Worm (Caenorhabditis elegans) whole organism, young adult: Measurements from ENCODE around the gene mrps-23.

Experiments
- B0035.1 ChIP-seq: sonication (generic microtip); optimal IDR thresholded peaks from 2 replicates; lab custom pipeline; 2016; ENCODE audit warnings: missing genetic modification characterization, mild to moderate bottlenecking, missing compliant biosample characterization, missing genotype, missing genetic modification reagents
- B0336.3 ChIP-seq: fragments of 200-800 bp; sonication (Bioruptor generic); IDR thresholded peaks from 2 replicates; pipeline ENCODE4 v1.3.6; 2022; ENCODE audit warnings: missing genetic modification characterization, missing compliant biosample characterization
- C17E4.6 ChIP-seq: fragments of 200-800 bp; sonication (Bioruptor generic); IDR thresholded peaks from 2 replicates; pipeline ENCODE4 v1.3.6; 2022; ENCODE audit warnings: missing genetic modification reagents, missing genetic modification characterization, missing compliant biosample characterization
- F22D6.2 ChIP-seq: sonication (generic microtip); optimal IDR thresholded peaks from 2 replicates; lab custom pipeline; 2016; ENCODE audit warnings: mild to moderate bottlenecking, missing genetic modification characterization, missing compliant biosample characterization
- F23B12.7 ChIP-seq: sonication (generic microtip); optimal IDR thresholded peaks from 2 replicates; lab custom pipeline; 2017; ENCODE audit warnings: missing genetic modification characterization, mild to moderate bottlenecking, missing compliant biosample characterization, antibody characterized with exemption, moderate library complexity; ENCODE audit not compliant: insufficient read depth
- F57A8.1 ChIP-seq: fragments of 200-800 bp; sonication (Bioruptor generic); optimal IDR thresholded peaks from 2 replicates; lab custom pipeline; 2018; ENCODE audit warnings: mild to moderate bottlenecking, missing genetic modification characterization, moderate library complexity, missing compliant biosample characterization
- T07F8.4 ChIP-seq: sonication (generic microtip); optimal IDR thresholded peaks from 2 replicates; lab custom pipeline; 2016; ENCODE audit warnings: mild to moderate bottlenecking, missing genetic modification characterization, moderate library complexity, missing compliant biosample characterization
- Y53G8AR.9 ChIP-seq: fragments of 200-800 bp; sonication (Bioruptor generic); conservative IDR thresholded peaks from 2 replicates; pipeline ENCODE4 v1.3.6; 2022; ENCODE audit warnings: missing genetic modification reagents, missing genetic modification characterization, missing compliant biosample characterization
- Y67H2A.10 ChIP-seq: fragments of 200-800 bp; sonication (Bioruptor generic); conservative IDR thresholded peaks from 2 replicates; pipeline ENCODE4 v1.3.6; 2022; ENCODE audit warnings: missing genetic modification reagents, missing genetic modification characterization, missing compliant biosample characterization
- Y79H2A.3 ChIP-seq: fragments of 200-800 bp; sonication (Bioruptor generic); conservative IDR thresholded peaks from 2 replicates; pipeline ENCODE4 v1.3.6; 2022; ENCODE audit warnings: missing genetic modification reagents, missing genetic modification characterization, missing compliant biosample characterization
- akir-1 ChIP-seq: fragments of 200-800 bp; sonication (Bioruptor generic); optimal IDR thresholded peaks from 2 replicates; lab custom pipeline; 2018; ENCODE audit warnings: mild to moderate bottlenecking, missing genetic modification characterization, moderate library complexity, missing compliant biosample characterization
- ama-1 ChIP-seq, 3 experiments: fragments of 150-350 bp in 1 of 3; sonication (generic microtip) in 2 of 3; optimal IDR thresholded peaks; 2 replicates each; lab custom pipeline; 2014 to 2018; ENCODE audit warnings: missing biosample characterization in 2 of 3, missing genetic modification characterization in 2 of 3, missing genetic modification reagents in 2 of 3
- aptf-3 ChIP-seq: fragments of 200-800 bp; sonication (Bioruptor generic); IDR thresholded peaks from 2 replicates; pipeline ENCODE4 v1.3.6; 2022; ENCODE audit warnings: missing genetic modification characterization, missing compliant biosample characterization
- attf-5 ChIP-seq: fragments of 200-800 bp; sonication (Bioruptor generic); optimal IDR thresholded peaks from 2 replicates; lab custom pipeline; 2018; ENCODE audit warnings: mild to moderate bottlenecking, missing genetic modification characterization, missing compliant biosample characterization
- attf-6 ChIP-seq: fragments of 200-800 bp; sonication (Bioruptor generic); IDR thresholded peaks from 2 replicates; pipeline ENCODE4 v1.3.6; 2022; ENCODE audit warnings: missing genetic modification reagents, missing genetic modification characterization, missing compliant biosample characterization
- ceh-27 ChIP-seq: fragments of 200-800 bp; sonication (Bioruptor generic); optimal IDR thresholded peaks from 2 replicates; lab custom pipeline; 2018; ENCODE audit warnings: mild to moderate bottlenecking, missing genetic modification characterization, moderate library complexity, missing compliant biosample characterization
- ceh-40 ChIP-seq: fragments of 200-800 bp; sonication (Bioruptor generic); IDR thresholded peaks from 2 replicates; pipeline ENCODE4 v1.3.6; 2022; ENCODE audit warnings: missing genetic modification characterization, missing compliant biosample characterization
- efl-1 ChIP-seq: fragments of 150-350 bp; optimal IDR thresholded peaks from 2 replicates; lab custom pipeline; 2014; ENCODE audit warnings: missing biosample characterization, missing genetic modification reagents, missing genetic modification characterization
- egl-18 ChIP-seq: fragments of 200-800 bp; sonication (Bioruptor generic); IDR thresholded peaks from 2 replicates; pipeline ENCODE4 v1.3.6; 2022; ENCODE audit warnings: missing genetic modification reagents, missing genetic modification characterization, missing compliant biosample characterization
- ets-4 ChIP-seq: fragments of 200-800 bp; sonication (Bioruptor generic); optimal IDR thresholded peaks from 2 replicates; lab custom pipeline; 2018; ENCODE audit warnings: mild to moderate bottlenecking, missing genetic modification characterization, missing compliant biosample characterization
- gei-17 ChIP-seq: fragments of 200-800 bp; sonication (Bioruptor generic); optimal IDR thresholded peaks from 2 replicates; lab custom pipeline; 2018; ENCODE audit warnings: mild to moderate bottlenecking, missing genetic modification characterization, missing compliant biosample characterization
- him-1 ChIP-seq: sonication (generic microtip); optimal IDR thresholded peaks from 2 replicates; lab custom pipeline; 2016; ENCODE audit warnings: missing genotype, missing genetic modification reagents, missing genetic modification characterization, missing compliant biosample characterization
- hmg-1.2 ChIP-seq: fragments of 200-800 bp; sonication (Bioruptor generic); IDR thresholded peaks from 2 replicates; pipeline ENCODE4 v1.3.6; 2022; ENCODE audit warnings: missing genetic modification reagents, missing genetic modification characterization, missing compliant biosample characterization
- hmg-20 ChIP-seq: fragments of 200-800 bp; sonication (Bioruptor generic); IDR thresholded peaks from 2 replicates; pipeline ENCODE4 v1.3.6; 2022; ENCODE audit warnings: missing genetic modification reagents, missing genetic modification characterization, missing compliant biosample characterization
- hrde-1 ChIP-seq: sonication (generic microtip); optimal IDR thresholded peaks from 2 replicates; lab custom pipeline; 2016; ENCODE audit warnings: missing genetic modification characterization, mild to moderate bottlenecking, missing compliant biosample characterization, moderate library complexity, missing genotype, missing genetic modification reagents, borderline replicate concordance
- lag-1 ChIP-seq: fragments of 200-800 bp; sonication (Bioruptor generic); IDR thresholded peaks from 2 replicates; pipeline ENCODE4 v1.3.6; 2022; ENCODE audit warnings: missing genetic modification reagents, missing genetic modification characterization, missing compliant biosample characterization
- let-607 ChIP-seq, 2 experiments: fragments of 200-800 bp in 1 of 2; sonication (Bioruptor generic) in 1 of 2; sonication (generic microtip) in 1 of 2; optimal IDR thresholded peaks; 2 replicates each; lab custom pipeline; 2016 to 2018; ENCODE audit warnings: mild to moderate bottlenecking in 2 of 2, missing compliant biosample characterization in 2 of 2, missing genetic modification characterization in 2 of 2, moderate library complexity in 2 of 2, missing genotype in 1 of 2
- lin-26 ChIP-seq: fragments of 200-800 bp; sonication (Bioruptor generic); IDR thresholded peaks from 2 replicates; pipeline ENCODE4 v1.3.6; 2022; ENCODE audit warnings: missing genetic modification reagents, missing genetic modification characterization, missing compliant biosample characterization
- lin-35 ChIP-seq, 3 experiments: fragments of 150-350 bp in 2 of 3; sonication (generic microtip) in 1 of 3; optimal IDR thresholded peaks; 2 replicates each; lab custom pipeline; 2014 to 2018; ENCODE audit warnings: missing biosample characterization in 3 of 3, missing genetic modification characterization in 3 of 3, missing genetic modification reagents in 3 of 3
- lin-40 ChIP-seq: sonication (generic microtip); optimal IDR thresholded peaks from 2 replicates; lab custom pipeline; 2016; ENCODE audit warnings: missing genetic modification characterization, mild to moderate bottlenecking, missing compliant biosample characterization, missing genotype, missing genetic modification reagents
- lin-54 ChIP-seq: fragments of 200-800 bp; sonication (Bioruptor generic); optimal IDR thresholded peaks from 2 replicates; lab custom pipeline; 2018; ENCODE audit warnings: mild to moderate bottlenecking, missing genetic modification characterization, missing compliant biosample characterization
- madf-10 ChIP-seq: sonication (generic microtip); optimal IDR thresholded peaks from 2 replicates; lab custom pipeline; 2016; ENCODE audit warnings: mild to moderate bottlenecking, missing genetic modification characterization, missing compliant biosample characterization
- madf-6 ChIP-seq: fragments of 200-800 bp; sonication (Bioruptor generic); IDR thresholded peaks from 2 replicates; pipeline ENCODE4 v1.3.6; 2022; ENCODE audit warnings: missing genetic modification reagents, missing genetic modification characterization, missing compliant biosample characterization
- mcd-1 ChIP-seq: fragments of 200-800 bp; sonication (Bioruptor generic); IDR thresholded peaks from 2 replicates; pipeline ENCODE4 v1.3.6; 2022; ENCODE audit warnings: missing genetic modification reagents, missing genetic modification characterization, missing compliant biosample characterization
- mxl-1 ChIP-seq: sonication (generic microtip); optimal IDR thresholded peaks from 2 replicates; lab custom pipeline; 2016; ENCODE audit warnings: missing genetic modification characterization, missing compliant biosample characterization
- nfya-1 ChIP-seq: sonication (generic microtip); optimal IDR thresholded peaks from 2 replicates; lab custom pipeline; 2017; ENCODE audit warnings: antibody characterized with exemption, missing compliant biosample characterization, missing genetic modification characterization, borderline replicate concordance; ENCODE audit not compliant: insufficient read depth
- nfyb-1 ChIP-seq: fragments of 200-800 bp; sonication (Bioruptor generic); IDR thresholded peaks from 2 replicates; pipeline ENCODE4 v1.3.6; 2022; ENCODE audit warnings: missing genetic modification reagents, missing genetic modification characterization, missing compliant biosample characterization
- pha-4 ChIP-seq: fragments of 150-350 bp; sonication (generic microtip); optimal IDR thresholded peaks from 2 replicates; lab custom pipeline; 2014; ENCODE audit warnings: missing biosample characterization, missing genetic modification reagents, missing genetic modification characterization
- rcor-1 ChIP-seq: fragments of 200-800 bp; sonication (Bioruptor generic); IDR thresholded peaks from 2 replicates; pipeline ENCODE4 v1.3.6; 2022; ENCODE audit warnings: missing genetic modification reagents, missing genetic modification characterization, missing compliant biosample characterization
- rec-8 ChIP-seq, 2 experiments: sonication (generic microtip); optimal IDR thresholded peaks; 2 replicates each; lab custom pipeline; 2016; ENCODE audit warnings: mild to moderate bottlenecking in 2 of 2, missing genetic modification characterization in 2 of 2, missing genetic modification reagents in 2 of 2, missing genotype in 2 of 2, missing biosample characterization in 1 of 2, missing compliant biosample characterization in 1 of 2, moderate library complexity in 1 of 2
- rpc-1 ChIP-seq, 2 experiments: fragments of 150-350 bp in 1 of 2; sonication (generic microtip) in 1 of 2; optimal IDR thresholded peaks; 2 replicates each; lab custom pipeline; 2014 to 2018; ENCODE audit warnings: missing biosample characterization in 1 of 2, missing genetic modification characterization in 1 of 2, missing genetic modification reagents in 1 of 2, missing genotype in 1 of 2
- snpc-1.3 ChIP-seq: sonication (generic microtip); optimal IDR thresholded peaks from 2 replicates; lab custom pipeline; 2017; ENCODE audit warnings: missing genetic modification characterization, mild to moderate bottlenecking, missing compliant biosample characterization, antibody characterized with exemption, moderate library complexity, missing genotype, missing genetic modification reagents; ENCODE audit not compliant: insufficient read depth
- somi-1 ChIP-seq: fragments of 200-800 bp; sonication (Bioruptor generic); optimal IDR thresholded peaks from 2 replicates; lab custom pipeline; 2018; ENCODE audit warnings: mild to moderate bottlenecking, missing genetic modification characterization, missing compliant biosample characterization
- ztf-22 ChIP-seq: fragments of 200-800 bp; sonication (Bioruptor generic); optimal IDR thresholded peaks from 2 replicates; lab custom pipeline; 2018; ENCODE audit warnings: mild to moderate bottlenecking, missing genetic modification characterization, moderate library complexity, missing compliant biosample characterization
- ztf-26 ChIP-seq: sonication (generic microtip); optimal IDR thresholded peaks from 2 replicates; lab custom pipeline; 2017; ENCODE audit warnings: missing genetic modification characterization, missing compliant biosample characterization

mrps-23 gene

ce11 chrIII:9546016-9546659, 22.7 kb upstream of the mrps-23 start, which contains the start of gene unc-16 (continued):
- TF ChIP-seq madf-6 = no peak; the same call in 1 of the 2 replicates
- peak; percentile 89 for TF ChIP-seq mcd-1 (GFP tag; lab: Robert Waterston, UW)
- peak; percentile 47 for TF ChIP-seq ztf-26 (tag; lab: Kevin White, UChicago)
- peak; percentile 85 for TF ChIP-seq lin-40 (tag; lab: Kevin White, UChicago)
- peak; percentile 59 for TF ChIP-seq B0336.3
- no peak for TF ChIP-seq hmg-20 (GFP tag; lab: Robert Waterston, UW)
- TF ChIP-seq rcor-1 (GFP tag; lab: Robert Waterston, UW) = peak; percentile 35; the same call in 1 of the 2 replicates
- TF ChIP-seq nfyb-1 (GFP tag; lab: Robert Waterston, UW) = peak; percentile 85; the same call in 1 of the 2 replicates
- no peak for TF ChIP-seq F57A8.1 (GFP tag; lab: Kevin White, UChicago)
- no peak for TF ChIP-seq nfya-1 (tag; lab: Kevin White, UChicago)
- TF ChIP-seq snpc-1.3 (tag; lab: Kevin White, UChicago) = no peak
- TF ChIP-seq Y53G8AR.9 (GFP tag; lab: Robert Waterston, UW) = 0 out of 2 replicates have a peak, but pooled peaks have one; percentile 17
- TF ChIP-seq ztf-22 (GFP tag; lab: Kevin White, UChicago) = no peak
- peak in 1 of 3 experiments; percentile 82 for TF ChIP-seq lin-35 (GFP tag; optimal IDR thresholded peaks at IDR 0.05; lab: Kevin White, UChicago)
- TF ChIP-seq somi-1 (GFP tag; lab: Kevin White, UChicago) = no peak
- peak; percentile 13 for TF ChIP-seq rpc-1 (optimal IDR thresholded peaks at IDR 0.05; lab: Kevin White, UChicago)
- TF ChIP-seq rpc-1 (tag; optimal IDR thresholded peaks at IDR 0.05; lab: Kevin White, UChicago) = no peak
- no peak for TF ChIP-seq hrde-1 (tag; lab: Kevin White, UChicago)
- TF ChIP-seq akir-1 (GFP tag; lab: Kevin White, UChicago) = no peak
- no peak for TF ChIP-seq Y79H2A.3 (GFP tag; lab: Robert Waterston, UW)
- TF ChIP-seq lag-1 (GFP tag; lab: Robert Waterston, UW) = no peak
- peak; percentile 88 for TF ChIP-seq ceh-27 (GFP tag; lab: Kevin White, UChicago)
- TF ChIP-seq egl-18 = no peak
- no peak for TF ChIP-seq gei-17 (GFP tag; lab: Kevin White, UChicago)
- TF ChIP-seq F22D6.2 (tag; lab: Kevin White, UChicago) = no peak
- peak; percentile 33; the same call in 1 of the 2 replicates for TF ChIP-seq hmg-1.2 (GFP tag; lab: Robert Waterston, UW)
- TF ChIP-seq ama-1 (optimal IDR thresholded peaks at IDR 0.05; lab: Kevin White, UChicago) = peak; percentile 25
- no peak for TF ChIP-seq ama-1 (GFP tag; optimal IDR thresholded peaks at IDR 0.05; lab: Kevin White, UChicago)
- TF ChIP-seq B0035.1 (tag; lab: Kevin White, UChicago) = no peak
- no peak for TF ChIP-seq mxl-1 (tag; lab: Kevin White, UChicago)
- peak; percentile 89 for TF ChIP-seq attf-5
- no peak for TF ChIP-seq rec-8 (tag; optimal IDR thresholded peaks at IDR 0.05; lab: Kevin White, UChicago)
- peak; percentile 26; the same call in 1 of the 2 replicates for TF ChIP-seq lin-26 (GFP tag; lab: Robert Waterston, UW)
- TF ChIP-seq let-607 (tag; optimal IDR thresholded peaks at IDR 0.05; lab: Kevin White, UChicago) = peak; percentile 51 to 58
- no peak for TF ChIP-seq ets-4 (GFP tag; lab: Kevin White, UChicago)
- peak; percentile 19 for TF ChIP-seq efl-1 (GFP tag; lab: Kevin White, UChicago)
- no peak for TF ChIP-seq ceh-40
- TF ChIP-seq Y67H2A.10 = peak; percentile 64; the same call in 1 of the 2 replicates
- TF ChIP-seq pha-4 = no peak
- no peak for TF ChIP-seq aptf-3 (GFP tag; lab: Robert Waterston, UW)
- no peak for TF ChIP-seq attf-6
- TF ChIP-seq F23B12.7 (tag; lab: Kevin White, UChicago) = no peak
- TF ChIP-seq T07F8.4 = no peak
- no peak for TF ChIP-seq him-1 (tag; lab: Kevin White, UChicago)
- TF ChIP-seq lin-54 (GFP tag; lab: Kevin White, UChicago) = peak; percentile 72
- 0 out of 2 replicates have a peak, but pooled peaks have one; percentile 36 for TF ChIP-seq C17E4.6 (GFP tag; lab: Robert Waterston, UW)
- peak; percentile 45 for TF ChIP-seq madf-10 (tag; lab: Kevin White, UChicago)
